Worm (Caenorhabditis elegans) whole organism, late embryonic: Measurements from ENCODE around the gene F01G4.6.
A peak's percentile ranks its signal among the peaks of the same experiment; 100 is the strongest.

Experiments
- C08G9.2 ChIP-seq: sonication (generic microtip); optimal IDR thresholded peaks from 2 replicates; lab custom pipeline; 2016; ENCODE audit warnings: mild to moderate bottlenecking, missing genetic modification characterization, moderate library complexity, missing compliant biosample characterization
- F13H6.1 ChIP-seq: sonication (generic microtip); optimal IDR thresholded peaks from 2 replicates; lab custom pipeline; 2016; ENCODE audit warnings: missing genetic modification characterization, missing compliant biosample characterization
- K02D7.2 ChIP-seq: sonication (generic microtip); optimal IDR thresholded peaks from 2 replicates; lab custom pipeline; 2017; ENCODE audit warnings: mild to moderate bottlenecking, missing genetic modification characterization, missing compliant biosample characterization
- Y22D7AL.16 ChIP-seq: sonication (generic microtip); optimal IDR thresholded peaks from 2 replicates; lab custom pipeline; 2016; ENCODE audit warnings: missing genetic modification characterization, missing compliant biosample characterization
- ceh-14 ChIP-seq: sonication (generic microtip); optimal IDR thresholded peaks from 2 replicates; lab custom pipeline; 2016; ENCODE audit warnings: missing genotype, missing genetic modification characterization, missing compliant biosample characterization
- ceh-22 ChIP-seq: sonication (generic microtip); optimal IDR thresholded peaks from 2 replicates; lab custom pipeline; 2017; ENCODE audit warnings: missing biosample characterization, missing genetic modification characterization
- ceh-24 ChIP-seq: sonication (generic microtip); optimal IDR thresholded peaks from 2 replicates; lab custom pipeline; 2016; ENCODE audit warnings: mild to moderate bottlenecking, missing genetic modification characterization, missing compliant biosample characterization
- ceh-34 ChIP-seq: sonication (generic microtip); optimal IDR thresholded peaks from 2 replicates; lab custom pipeline; 2016; ENCODE audit warnings: mild to moderate bottlenecking, missing genetic modification characterization, missing compliant biosample characterization
- ceh-45 ChIP-seq: fragments of 200-800 bp; sonication (Bioruptor generic); IDR thresholded peaks from 2 replicates; pipeline ENCODE4 v1.3.6; 2022; ENCODE audit warnings: missing genetic modification reagents, missing genetic modification characterization, missing compliant biosample characterization
- ceh-48 ChIP-seq: sonication (generic microtip); optimal IDR thresholded peaks from 2 replicates; lab custom pipeline; 2016; ENCODE audit warnings: missing genetic modification characterization, inconsistent platforms, missing compliant biosample characterization
- ceh-6 ChIP-seq: fragments of 200-800 bp; sonication (Bioruptor generic); optimal IDR thresholded peaks from 2 replicates; lab custom pipeline; 2018; ENCODE audit warnings: mild to moderate bottlenecking, missing genetic modification characterization, missing compliant biosample characterization
- che-1 ChIP-seq: sonication (generic microtip); optimal IDR thresholded peaks from 2 replicates; lab custom pipeline; 2016; ENCODE audit warnings: mild to moderate bottlenecking, missing genetic modification characterization, missing compliant biosample characterization
- dmd-4 ChIP-seq: sonication (generic microtip); optimal IDR thresholded peaks from 2 replicates; lab custom pipeline; 2016; ENCODE audit warnings: borderline replicate concordance, missing genetic modification characterization, missing compliant biosample characterization
- elt-2 ChIP-seq: sonication (generic microtip); optimal IDR thresholded peaks from 2 replicates; lab custom pipeline; 2016; ENCODE audit warnings: missing genetic modification reagents, missing genetic modification characterization, missing compliant biosample characterization
- fkh-10 ChIP-seq: fragments of 150-350 bp; optimal IDR thresholded peaks from 2 replicates; lab custom pipeline; 2014; ENCODE audit warnings: missing biosample characterization, missing genetic modification reagents, missing genetic modification characterization
- gmeb-2 ChIP-seq: sonication (generic microtip); optimal IDR thresholded peaks from 2 replicates; lab custom pipeline; 2016; ENCODE audit warnings: missing genetic modification characterization, inconsistent platforms, missing compliant biosample characterization
- hlh-13 ChIP-seq: fragments of 200-800 bp; sonication (Bioruptor generic); optimal IDR thresholded peaks from 2 replicates; lab custom pipeline; 2018; ENCODE audit warnings: mild to moderate bottlenecking, missing genetic modification characterization, missing compliant biosample characterization
- hlh-30 ChIP-seq: sonication (generic microtip); optimal IDR thresholded peaks from 2 replicates; lab custom pipeline; 2017; ENCODE audit warnings: antibody characterized with exemption, missing genetic modification characterization, missing compliant biosample characterization; ENCODE audit not compliant: insufficient read depth
- hlh-6 ChIP-seq: sonication (generic microtip); optimal IDR thresholded peaks from 2 replicates; lab custom pipeline; 2016; ENCODE audit warnings: missing genotype, missing genetic modification characterization, missing compliant biosample characterization
- hlh-8 ChIP-seq: sonication (generic microtip); optimal IDR thresholded peaks from 2 replicates; lab custom pipeline; 2016; ENCODE audit warnings: missing genotype, missing genetic modification characterization, missing compliant biosample characterization
- lim-6 ChIP-seq: sonication (generic microtip); optimal IDR thresholded peaks from 2 replicates; lab custom pipeline; 2016; ENCODE audit warnings: missing genetic modification characterization, missing compliant biosample characterization
- nfya-1 ChIP-seq: sonication (generic microtip); optimal IDR thresholded peaks from 2 replicates; lab custom pipeline; 2017; ENCODE audit warnings: missing genetic modification characterization, mild to moderate bottlenecking, missing compliant biosample characterization, antibody characterized with exemption, moderate library complexity
- nhr-11 ChIP-seq: fragments of 150-350 bp; optimal IDR thresholded peaks from 2 replicates; lab custom pipeline; 2014; ENCODE audit warnings: missing biosample characterization, missing genetic modification characterization
- nhr-232 ChIP-seq: sonication (generic microtip); optimal IDR thresholded peaks from 2 replicates; lab custom pipeline; 2016; ENCODE audit warnings: missing genetic modification characterization, missing compliant biosample characterization
- npax-4 ChIP-seq: sonication (generic microtip); optimal IDR thresholded peaks from 2 replicates; lab custom pipeline; 2016; ENCODE audit warnings: missing genetic modification characterization, missing compliant biosample characterization
- pat-9 ChIP-seq: fragments of 200-800 bp; sonication (Bioruptor generic); optimal IDR thresholded peaks from 2 replicates; lab custom pipeline; 2018; ENCODE audit warnings: mild to moderate bottlenecking, missing genetic modification characterization, moderate library complexity, missing compliant biosample characterization
- pax-1 ChIP-seq: fragments of 150-350 bp; optimal IDR thresholded peaks from 2 replicates; lab custom pipeline; 2014; ENCODE audit warnings: missing biosample characterization, missing genetic modification characterization
- pha-2 ChIP-seq: sonication (generic microtip); optimal IDR thresholded peaks from 2 replicates; lab custom pipeline; 2017; ENCODE audit warnings: mild to moderate bottlenecking, missing genetic modification characterization, missing compliant biosample characterization
- pqm-1 ChIP-seq: sonication (generic microtip); optimal IDR thresholded peaks from 2 replicates; lab custom pipeline; 2016; ENCODE audit warnings: missing genetic modification characterization, missing compliant biosample characterization
- ref-2 ChIP-seq: sonication (generic microtip); optimal IDR thresholded peaks from 2 replicates; lab custom pipeline; 2016; ENCODE audit warnings: missing genetic modification characterization, missing compliant biosample characterization
- rnt-1 ChIP-seq: sonication (generic microtip); optimal IDR thresholded peaks from 2 replicates; lab custom pipeline; 2016; ENCODE audit warnings: missing genetic modification characterization, missing compliant biosample characterization
- sox-2 ChIP-seq: fragments of 200-800 bp; sonication (Bioruptor generic); IDR thresholded peaks from 2 replicates; pipeline ENCODE4 v1.3.6; 2022; ENCODE audit warnings: missing genetic modification reagents, missing genetic modification characterization, missing compliant biosample characterization
- sox-4 ChIP-seq: sonication (generic microtip); optimal IDR thresholded peaks from 2 replicates; lab custom pipeline; 2017; ENCODE audit warnings: mild to moderate bottlenecking, missing genetic modification characterization, inconsistent platforms, missing compliant biosample characterization
- tbx-2 ChIP-seq: sonication (generic microtip); optimal IDR thresholded peaks from 2 replicates; lab custom pipeline; 2016; ENCODE audit warnings: missing genetic modification characterization, missing compliant biosample characterization
- ttx-3 ChIP-seq: sonication (generic microtip); optimal IDR thresholded peaks from 2 replicates; lab custom pipeline; 2016; ENCODE audit warnings: missing genetic modification reagents, missing genetic modification characterization, missing compliant biosample characterization

Gene F01G4.6

ce11 chrIV:11145929-11146339 is 3.4 kb downstream of the F01G4.6 start:
- TF ChIP-seq sox-4 (tag; lab: Kevin White, UChicago): no peak
- TF ChIP-seq nhr-11 (tag; lab: Kevin White, UChicago): no peak
- TF ChIP-seq hlh-6: no peak
- no peak for TF ChIP-seq nhr-232 (tag; lab: Kevin White, UChicago)
- TF ChIP-seq dmd-4: no peak
- no peak for TF ChIP-seq pat-9 (tag; lab: Kevin White, UChicago)
- TF ChIP-seq ceh-14 (tag; lab: Kevin White, UChicago): no peak
- no peak for TF ChIP-seq Y22D7AL.16 (tag; lab: Kevin White, UChicago)
- no peak for TF ChIP-seq ttx-3 (tag; lab: Kevin White, UChicago)

ce11 chrIV:11143228-11143444 is 6.2 kb downstream of the F01G4.6 start, which contains the start of gene F01G4.4:
Gene F01G4.4 (plus strand): TSS chrIV:11143345.
- TF ChIP-seq K02D7.2 (tag; lab: Kevin White, UChicago) (no peak), rnt-1 (no peak), C08G9.2 (tag; lab: Kevin White, UChicago) (no peak), ceh-48 (no peak), ceh-45 (GFP tag; lab: Robert Waterston, UW) (no peak), F13H6.1 (tag; lab: Kevin White, UChicago) (no peak), fkh-10 (GFP tag; lab: Kevin White, UChicago) (no peak), ref-2 (tag; lab: Kevin White, UChicago) (no peak), pax-1 (no peak), hlh-8 (tag; lab: Kevin White, UChicago) (no peak), lim-6 (no peak), gmeb-2 (tag; lab: Kevin White, UChicago) (no peak), npax-4 (tag; lab: Kevin White, UChicago) (no peak)

ce11 chrIV:11142314-11143227 is 6.7 kb downstream of the F01G4.6 start, which contains the start of gene skih-2:
Gene skih-2 (minus strand): TSS chrIV:11142364.
- TF ChIP-seq pha-2 (tag; lab: Kevin White, UChicago) (no peak), pqm-1 (tag; lab: Kevin White, UChicago) (no peak), ceh-34 (tag; lab: Kevin White, UChicago) (peak; percentile 90), tbx-2 (tag; lab: Kevin White, UChicago) (no peak), hlh-13 (no peak), nfya-1 (tag; lab: Kevin White, UChicago) (peak; percentile 27)

ce11 chrIV:11131268-11131667 is 18.0 kb downstream of the F01G4.6 start, which contains the start of gene ard-1:
Gene ard-1 (plus strand): TSS chrIV:11131279.
- TF ChIP-seq hlh-30 (tag; lab: Kevin White, UChicago) (no peak), elt-2 (tag; lab: Kevin White, UChicago) (no peak), ceh-22 (tag; lab: Kevin White, UChicago) (no peak), pqm-1 (tag; lab: Kevin White, UChicago) (no peak), ceh-6 (GFP tag; lab: Kevin White, UChicago) (no peak), ceh-48 (no peak), gmeb-2 (tag; lab: Kevin White, UChicago) (no peak), pha-2 (tag; lab: Kevin White, UChicago) (no peak), nhr-232 (tag; lab: Kevin White, UChicago) (no peak), sox-2 (GFP tag; lab: Robert Waterston, UW) (no peak)

- no peak for TF ChIP-seq gmeb-2 (tag; lab: Kevin White, UChicago)
- TF ChIP-seq hlh-13: no peak
- no peak for TF ChIP-seq ref-2 (tag; lab: Kevin White, UChicago)
- TF ChIP-seq ceh-24 (tag; lab: Kevin White, UChicago): no peak
- TF ChIP-seq nhr-11 (tag; lab: Kevin White, UChicago): no peak
- no peak for TF ChIP-seq che-1 (tag; lab: Kevin White, UChicago)
- no peak for TF ChIP-seq lim-6
- no peak for TF ChIP-seq F13H6.1 (tag; lab: Kevin White, UChicago)
- TF ChIP-seq, all 69 proteins: peak for 0
Observed at ce11 chrIV:11130774-11131173, 18.5 kb downstream of the F01G4.6 start.
